Fruit fly (Drosophila melanogaster) whole organism, wandering third instar larva: Measurements from ENCODE around the gene Adgf-D.

Source experiments
- Abd-B ChIP-seq: fragments of >200 bp; optimal IDR thresholded peaks from 2 replicates; lab custom pipeline; 2017; ENCODE audit warnings: missing biosample characterization, missing genetic modification characterization
- CG32264 ChIP-seq: fragments of 200-800 bp; sonication (Bioruptor generic); optimal IDR thresholded peaks from 2 replicates; lab custom pipeline; 2016; ENCODE audit warnings: missing biosample characterization, missing genetic modification characterization
- CG9705 ChIP-seq: fragments of 200-800 bp; sonication (Bioruptor generic); optimal IDR thresholded peaks from 2 replicates; lab custom pipeline; 2018; ENCODE audit warnings: missing biosample characterization, mild to moderate bottlenecking, missing genetic modification characterization
- CrebA ChIP-seq: fragments of 200-800 bp; sonication (Bioruptor generic); optimal IDR thresholded peaks from 2 replicates; lab custom pipeline; 2016; ENCODE audit warnings: missing biosample characterization, mild to moderate bottlenecking, missing genetic modification characterization, borderline replicate concordance
- Dif ChIP-seq: fragments of 200-275, 200-300 bp; sonication (Bioruptor generic); optimal IDR thresholded peaks from 2 replicates; lab custom pipeline; 2018; ENCODE audit warnings: missing biosample characterization, missing genetic modification characterization; ENCODE audit not compliant: partially characterized antibody
- GATAd ChIP-seq: sonication (Bioruptor generic); optimal IDR thresholded peaks from 2 replicates; lab custom pipeline; 2016; ENCODE audit warnings: missing biosample characterization, missing genetic modification characterization
- HLH106 ChIP-seq: fragments of 200-800 bp; optimal IDR thresholded peaks from 3 replicates; lab custom pipeline; 2019; ENCODE audit warnings: missing biosample characterization, mild to moderate bottlenecking, missing genetic modification characterization, moderate library complexity
- Hnf4 ChIP-seq: fragments of 200-800 bp; sonication (Bioruptor generic); optimal IDR thresholded peaks from 2 replicates; lab custom pipeline; 2016; ENCODE audit warnings: missing biosample characterization, mild to moderate bottlenecking, missing genetic modification characterization
- Hr78 ChIP-seq: fragments of >200 bp; optimal IDR thresholded peaks from 2 replicates; lab custom pipeline; 2017; ENCODE audit warnings: missing biosample characterization, missing genetic modification characterization
- Hr83 ChIP-seq: fragments of 200-300 bp; sonication (Bioruptor generic); optimal IDR thresholded peaks from 2 replicates; lab custom pipeline; 2016; ENCODE audit warnings: missing biosample characterization, mild to moderate bottlenecking, missing genetic modification characterization, moderate library complexity; ENCODE audit not compliant: poor library complexity, severe bottlenecking
- Mio ChIP-seq: sonication (Bioruptor generic); optimal IDR thresholded peaks from 2 replicates; lab custom pipeline; 2016; ENCODE audit warnings: missing biosample characterization, missing genetic modification characterization
- Myc ChIP-seq: fragments of >200 bp; optimal IDR thresholded peaks from 2 replicates; lab custom pipeline; 2017
- OdsH ChIP-seq: fragments of 200-800 bp; sonication (Bioruptor generic); optimal IDR thresholded peaks from 2 replicates; lab custom pipeline; 2016; ENCODE audit warnings: missing biosample characterization, mild to moderate bottlenecking, missing genetic modification characterization
- Rel ChIP-seq, 2 experiments: fragments of 200-800 bp; sonication (Bioruptor generic) in 1 of 2; optimal IDR thresholded peaks; 2 replicates in 1 of 2; 3 replicates in 1 of 2; lab custom pipeline; 2016 to 2019; ENCODE audit warnings: mild to moderate bottlenecking in 2 of 2, missing biosample characterization in 2 of 2, missing genetic modification characterization in 2 of 2, moderate library complexity in 1 of 2
- Sp1 ChIP-seq: fragments of 200-800 bp; sonication (Bioruptor generic); optimal IDR thresholded peaks from 3 replicates; lab custom pipeline; 2019; ENCODE audit warnings: missing biosample characterization, mild to moderate bottlenecking, missing genetic modification characterization, moderate library complexity
- Vsx2 ChIP-seq: fragments of 200-300, 225-300 bp; sonication (Bioruptor generic); optimal IDR thresholded peaks from 2 replicates; lab custom pipeline; 2018; ENCODE audit warnings: missing biosample characterization, missing genetic modification characterization; ENCODE audit not compliant: partially characterized antibody
- br ChIP-seq: fragments of 200-800 bp; sonication (Bioruptor generic); optimal IDR thresholded peaks from 2 replicates; lab custom pipeline; 2016; ENCODE audit warnings: missing biosample characterization, missing genetic modification characterization
- brk ChIP-seq: fragments of 200-800 bp; sonication (Bioruptor generic); optimal IDR thresholded peaks from 2 replicates; lab custom pipeline; 2016; ENCODE audit warnings: missing biosample characterization, mild to moderate bottlenecking, missing genetic modification characterization
- dl ChIP-seq, 2 experiments: fragments of 175-275, 200-275 bp in 1 of 2; fragments of 200-275 bp in 1 of 2; sonication (Bioruptor generic); optimal IDR thresholded peaks; lab custom pipeline; 2018; ENCODE audit warnings: mild to moderate bottlenecking in 2 of 2, missing biosample characterization in 2 of 2, missing genetic modification characterization in 2 of 2, moderate library complexity in 2 of 2; ENCODE audit not compliant: partially characterized antibody in 2 of 2, insufficient read depth in 1 of 2
- dmrt93B ChIP-seq: fragments of 200-800 bp; sonication (Bioruptor generic); optimal IDR thresholded peaks from 2 replicates; lab custom pipeline; 2018; ENCODE audit warnings: missing biosample characterization, mild to moderate bottlenecking, missing genetic modification characterization
- ey ChIP-seq: fragments of 200-800 bp; sonication (Bioruptor generic); optimal IDR thresholded peaks from 2 replicates; lab custom pipeline; 2016; ENCODE audit warnings: missing biosample characterization, missing genetic modification characterization
- foxo ChIP-seq, 2 experiments: fragments of 200-800 bp; sonication (Bioruptor generic); optimal IDR thresholded peaks; 2 replicates in 1 of 2; 3 replicates in 1 of 2; lab custom pipeline; 2016 to 2017; ENCODE audit warnings: missing biosample characterization in 2 of 2, missing genetic modification characterization in 2 of 2
- fru ChIP-seq: fragments of 200-800 bp; sonication (Bioruptor generic); optimal IDR thresholded peaks from 3 replicates; lab custom pipeline; 2016; ENCODE audit warnings: missing biosample characterization, mild to moderate bottlenecking, missing genetic modification characterization
- h ChIP-seq: fragments of 200-800 bp; sonication (Bioruptor generic); optimal IDR thresholded peaks from 3 replicates; lab custom pipeline; 2016; ENCODE audit warnings: missing biosample characterization, mild to moderate bottlenecking, missing genetic modification characterization
- jim ChIP-seq: fragments of 175-275, 200-325 bp; sonication (Bioruptor generic); optimal IDR thresholded peaks from 2 replicates; lab custom pipeline; 2016; ENCODE audit warnings: missing biosample characterization, mild to moderate bottlenecking, missing genetic modification characterization
- lola ChIP-seq: fragments of >200 bp; optimal IDR thresholded peaks from 2 replicates; lab custom pipeline; 2017; ENCODE audit warnings: missing biosample characterization, missing genetic modification characterization
- psq ChIP-seq: fragments of 200-800 bp; sonication (Bioruptor generic); optimal IDR thresholded peaks from 3 replicates; lab custom pipeline; 2017; ENCODE audit warnings: missing biosample characterization, mild to moderate bottlenecking, missing genetic modification characterization, moderate library complexity
- rgr ChIP-seq: fragments of 200-800 bp; sonication (Bioruptor generic); optimal IDR thresholded peaks from 3 replicates; lab custom pipeline; 2016; ENCODE audit warnings: missing biosample characterization, mild to moderate bottlenecking, missing genetic modification characterization
- sv ChIP-seq: fragments of 200-800 bp; sonication (Bioruptor generic); optimal IDR thresholded peaks from 3 replicates; lab custom pipeline; 2016; ENCODE audit warnings: missing biosample characterization, missing genetic modification characterization
- tai ChIP-seq: sonication (Bioruptor generic); optimal IDR thresholded peaks from 2 replicates; lab custom pipeline; 2016; ENCODE audit warnings: missing biosample characterization, missing genetic modification characterization
- woc ChIP-seq: sonication (Bioruptor generic); optimal IDR thresholded peaks from 2 replicates; lab custom pipeline; 2016; ENCODE audit warnings: missing biosample characterization, mild to moderate bottlenecking, missing genetic modification characterization

Adgf-D gene

dm6 chr3R:13676137-13677086 is 28.8 kb downstream of the Adgf-D start, which contains the start of the genes Lkb1 and CG9588:
Gene Lkb1, plus strand, starts transcription at chr3R:13676549.
Gene CG9588, minus strand, starts transcription at chr3R:13676681.
- TF ChIP-seq CG9705 (GFP tag; lab: Kevin White, UChicago) (no peak), Mio (GFP tag; lab: Kevin White, UChicago) (no peak), h (GFP tag; lab: Kevin White, UChicago) (peak; percentile 56), dmrt93B (GFP tag; lab: Kevin White, UChicago) (no peak), Rel (GFP tag; optimal IDR thresholded peaks at IDR 0.05; lab: Kevin White, UChicago) (no peak), Rel (tag; optimal IDR thresholded peaks at IDR 0.05; lab: Kevin White, UChicago) (peak; percentile 79), dl (GFP tag; optimal IDR thresholded peaks at IDR 0.05; lab: Kevin White, UChicago; ENCODE audit: insufficient read depth in 1 of 2, partially characterized antibody in 2 of 2) (no peak), brk (GFP tag; lab: Kevin White, UChicago) (no peak), Sp1 (GFP tag; lab: Kevin White, UChicago) (peak; percentile 13), foxo (GFP tag; optimal IDR thresholded peaks at IDR 0.05; lab: Kevin White, UChicago) (peak in 1 of 2 experiments; percentile 80), Hr78 (no peak), ey (GFP tag; lab: Kevin White, UChicago) (peak; percentile 77), fru (peak; percentile 69), br (GFP tag; lab: Kevin White, UChicago) (peak; percentile 66), HLH106 (tag; lab: Kevin White, UChicago) (peak; percentile 27), OdsH (GFP tag; lab: Kevin White, UChicago) (peak; percentile 66), Abd-B (no peak), sv (GFP tag; lab: Kevin White, UChicago) (peak; percentile 39), jim (GFP tag; lab: Kevin White, UChicago) (peak; percentile 51), lola (GFP tag; lab: Kevin White, UChicago) (no peak), Hr83 (peak; percentile 53), rgr (GFP tag; lab: Kevin White, UChicago) (peak; percentile 62), psq (GFP tag; lab: Kevin White, UChicago) (peak; percentile 56), woc (GFP tag; lab: Kevin White, UChicago) (no peak)

- TF ChIP-seq h (GFP tag; lab: Kevin White, UChicago) (no peak), Myc (lab: Kevin White, UChicago) (peak; percentile 73), Hnf4 (no peak), foxo (GFP tag; optimal IDR thresholded peaks at IDR 0.05; lab: Kevin White, UChicago) (no peak)
- TF ChIP-seq, all 38 proteins: peak for 1
Measured at dm6 chr3R:13674492-13675033, 30.6 kb downstream of the Adgf-D start, which contains the start of gene Task6. Gene Task6, minus strand, starts transcription at chr3R:13674542.

- TF ChIP-seq foxo (GFP tag; optimal IDR thresholded peaks at IDR 0.05; lab: Kevin White, UChicago) (no peak), brk (GFP tag; lab: Kevin White, UChicago) (no peak), Hnf4 (no peak), jim (GFP tag; lab: Kevin White, UChicago) (no peak), rgr (GFP tag; lab: Kevin White, UChicago) (no peak)
- TF ChIP-seq, all 38 proteins: peak for 0
Measured at dm6 chr3R:13672898-13673297, 32.3 kb downstream of the Adgf-D start.

dm6 chr3R:13665992-13666391 is 39.2 kb downstream of the Adgf-D start:
- TF ChIP-seq jim (GFP tag; lab: Kevin White, UChicago) (no peak), dl (GFP tag; optimal IDR thresholded peaks at IDR 0.05; lab: Kevin White, UChicago; ENCODE audit: insufficient read depth in 1 of 2, partially characterized antibody in 2 of 2) (no peak), HLH106 (tag; lab: Kevin White, UChicago) (no peak), CrebA (no peak), Dif (GFP tag; lab: Kevin White, UChicago) (no peak), Mio (GFP tag; lab: Kevin White, UChicago) (no peak), Vsx2 (GFP tag; lab: Kevin White, UChicago) (no peak), GATAd (GFP tag; lab: Kevin White, UChicago) (no peak), CG32264 (GFP tag; lab: Kevin White, UChicago) (no peak), tai (GFP tag; lab: Kevin White, UChicago) (no peak), sv (GFP tag; lab: Kevin White, UChicago) (no peak), Rel (GFP tag; optimal IDR thresholded peaks at IDR 0.05; lab: Kevin White, UChicago) (no peak), Rel (tag; optimal IDR thresholded peaks at IDR 0.05; lab: Kevin White, UChicago) (no peak), dmrt93B (GFP tag; lab: Kevin White, UChicago) (no peak)
